Worm (Caenorhabditis elegans): ENCODE measurements around the gene F17C11.26.

ce11 chrV:10953471-10954155 is 12.4 kb downstream of the F17C11.26 start:
- TF ChIP-seq ama-1 (optimal IDR thresholded peaks at IDR 0.05) (no peak), F13H6.1 (tag; optimal IDR thresholded peaks at IDR 0.05) (no peak), syd-9 (tag; optimal IDR thresholded peaks at IDR 0.05) (no peak), dve-1 (tag; optimal IDR thresholded peaks at IDR 0.05) (no peak), hlh-30 (tag; optimal IDR thresholded peaks at IDR 0.05; ENCODE audit: insufficient read depth) (no peak), K02D7.2 (tag; optimal IDR thresholded peaks at IDR 0.05) (no peak), hlh-15 (tag; optimal IDR thresholded peaks at IDR 0.05) (no peak), pha-4 (tag; optimal IDR thresholded peaks at IDR 0.05) (no peak), ahr-1 (tag; optimal IDR thresholded peaks at IDR 0.05) (no peak)

Data from whole organism, late embryonic.